Worm (Caenorhabditis elegans): ENCODE data around the gene Y2H9A.6.

DNA sequence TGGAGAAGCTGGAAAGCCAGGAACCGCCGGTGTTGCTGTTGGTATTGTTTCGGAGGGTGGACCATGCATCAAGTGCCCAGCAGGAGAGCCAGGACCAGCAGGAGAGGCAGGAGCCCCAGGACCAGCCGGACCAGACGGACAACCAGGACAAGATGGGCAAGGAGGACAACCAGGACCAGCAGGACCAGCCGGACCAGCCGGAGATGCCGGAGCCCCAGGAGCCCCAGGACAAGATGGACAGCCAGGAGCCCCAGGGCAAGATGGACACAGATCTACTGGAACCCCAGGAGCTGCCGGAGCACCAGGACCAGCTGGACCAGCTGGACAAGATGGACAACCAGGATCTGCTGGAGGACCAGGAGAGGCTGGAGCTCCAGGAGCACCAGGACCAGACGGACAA, 816 bp upstream of the Y2H9A.6 start:
- TF ChIP-seq ceh-34 (tag; optimal IDR thresholded peaks at IDR 0.05) (no peak), unc-3 (GFP tag; conservative IDR thresholded peaks at IDR 0.05) (no peak), unc-3 (tag; optimal IDR thresholded peaks at IDR 0.05) (no peak), nfya-1 (tag; optimal IDR thresholded peaks at IDR 0.05) (no peak), ceh-14 (tag; optimal IDR thresholded peaks at IDR 0.05) (no peak), nhr-11 (tag; optimal IDR thresholded peaks at IDR 0.05) (no peak), elt-2 (tag; optimal IDR thresholded peaks at IDR 0.05) (no peak), pqm-1 (tag; optimal IDR thresholded peaks at IDR 0.05) (no peak), lin-11 (tag; optimal IDR thresholded peaks at IDR 0.05) (no peak), pha-2 (tag; optimal IDR thresholded peaks at IDR 0.05) (no peak), pag-3 (tag; optimal IDR thresholded peaks at IDR 0.05; ENCODE audit: borderline replicate concordance) (no peak), fkh-10 (GFP tag; optimal IDR thresholded peaks at IDR 0.05) (no peak), ets-4 (tag; optimal IDR thresholded peaks at IDR 0.05) (no peak), dmd-4 (tag; optimal IDR thresholded peaks at IDR 0.05; ENCODE audit: borderline replicate concordance) (no peak)

Data from whole organism, late embryonic.